Worm (Caenorhabditis elegans) whole organism, midembryonic: Measurements from ENCODE around the gene cest-34.

Source experiments
- T22C8.4 ChIP-seq: fragments of 200-800 bp; sonication (Bioruptor generic); IDR thresholded peaks from 2 replicates; pipeline ENCODE4 v1.3.6; 2022; ENCODE audit warnings: missing genetic modification characterization, missing compliant biosample characterization
- cog-1 ChIP-seq: sonication (generic microtip); optimal IDR thresholded peaks from 2 replicates; lab custom pipeline; 2016; ENCODE audit warnings: missing genetic modification characterization, missing compliant biosample characterization
- flt-1 ChIP-seq: fragments of 200-800 bp; sonication (Bioruptor generic); IDR thresholded peaks from 2 replicates; pipeline ENCODE4 v1.3.6; 2022; ENCODE audit warnings: missing genetic modification characterization, missing compliant biosample characterization
- klf-2 ChIP-seq: fragments of 200-800 bp; sonication (Bioruptor generic); conservative IDR thresholded peaks from 2 replicates; pipeline ENCODE4 v1.3.6; 2022; ENCODE audit warnings: missing genetic modification reagents, missing genetic modification characterization, missing compliant biosample characterization
- med-1 ChIP-seq: sonication (generic microtip); optimal IDR thresholded peaks from 2 replicates; lab custom pipeline; 2017; ENCODE audit warnings: missing genetic modification characterization, mild to moderate bottlenecking, missing compliant biosample characterization, antibody characterized with exemption, missing genetic modification reagents; ENCODE audit not compliant: insufficient read depth
- ref-1 ChIP-seq: fragments of 200-800 bp; sonication (Bioruptor generic); conservative IDR thresholded peaks from 2 replicates; pipeline ENCODE4 v1.3.6; 2022; ENCODE audit warnings: missing genetic modification reagents, missing genetic modification characterization, missing compliant biosample characterization
- tab-1 ChIP-seq: fragments of 200-800 bp; sonication (Bioruptor generic); IDR thresholded peaks from 2 replicates; pipeline ENCODE4 v1.3.6; 2022; ENCODE audit warnings: missing genetic modification characterization, missing compliant biosample characterization
- ztf-23 ChIP-seq: fragments of 200-800 bp; sonication (Bioruptor generic); IDR thresholded peaks from 2 replicates; pipeline ENCODE4 v1.3.6; 2022; ENCODE audit warnings: missing genetic modification reagents, missing genetic modification characterization, missing compliant biosample characterization
- ztf-29 ChIP-seq: fragments of 200-800 bp; sonication (Bioruptor generic); IDR thresholded peaks from 2 replicates; pipeline ENCODE4 v1.3.6; 2022; ENCODE audit warnings: missing genetic modification reagents, missing genetic modification characterization, missing compliant biosample characterization

Gene cest-34

DNA sequence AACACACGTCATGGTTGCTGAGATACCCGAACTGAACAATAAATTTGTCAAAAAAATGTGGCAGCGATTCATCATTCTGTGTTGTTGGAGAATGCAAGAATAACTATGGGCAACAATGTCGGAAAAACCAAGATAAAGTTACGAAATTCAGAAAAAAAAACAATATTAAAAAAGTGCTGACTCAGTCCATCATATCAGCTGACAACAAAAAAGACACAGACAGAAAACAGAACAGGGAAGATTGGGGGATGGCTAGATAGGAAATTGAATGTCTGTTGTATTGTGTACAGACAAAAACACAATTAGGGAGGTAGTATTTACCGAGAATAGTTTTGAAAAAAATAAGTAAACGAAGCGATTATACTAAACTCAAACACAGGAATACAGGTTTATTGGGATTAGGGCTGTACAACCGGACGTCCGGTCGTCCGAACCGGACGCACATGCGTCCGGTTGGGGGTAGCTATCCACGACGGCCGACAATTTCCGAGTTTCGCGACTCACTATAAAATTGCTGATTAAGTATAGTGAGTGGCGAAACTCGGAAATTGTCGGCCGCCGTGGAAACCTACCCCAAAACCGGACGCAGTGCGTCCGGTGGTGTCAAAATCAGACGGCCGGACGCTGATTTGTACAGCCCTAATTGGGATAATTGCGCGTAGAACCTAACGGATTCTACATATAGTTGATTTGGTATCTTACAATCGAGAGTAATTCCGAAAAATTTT, 18.9 kb upstream of the cest-34 start:
- no peak for TF ChIP-seq cog-1
- no peak for TF ChIP-seq ztf-29 (GFP tag; lab: Robert Waterston, UW)
- TF ChIP-seq flt-1 (GFP tag; lab: Robert Waterston, UW) = no peak
- TF ChIP-seq T22C8.4 (GFP tag; lab: Robert Waterston, UW) = no peak
- no peak for TF ChIP-seq tab-1
- no peak for TF ChIP-seq ref-1 (GFP tag; lab: Robert Waterston, UW)
- no peak for TF ChIP-seq med-1 (GFP tag; lab: Kevin White, UChicago)
- TF ChIP-seq ztf-23 (GFP tag; lab: Robert Waterston, UW) = no peak
- no peak for TF ChIP-seq klf-2 (GFP tag; lab: Robert Waterston, UW)

- TF ChIP-seq T22C8.4 (GFP tag; lab: Robert Waterston, UW) (no peak), med-1 (GFP tag; lab: Kevin White, UChicago) (no peak), cog-1 (no peak), ref-1 (GFP tag; lab: Robert Waterston, UW) (no peak), flt-1 (GFP tag; lab: Robert Waterston, UW) (no peak), ztf-23 (GFP tag; lab: Robert Waterston, UW) (no peak), ztf-29 (GFP tag; lab: Robert Waterston, UW) (no peak), tab-1 (no peak), klf-2 (GFP tag; lab: Robert Waterston, UW) (no peak)
Measured at ce11 chrV:6658765-6659164, 17.8 kb upstream of the cest-34 start.

ce11 chrV:6659533-6659932, 17.1 kb upstream of the cest-34 start:
- TF ChIP-seq T22C8.4 (GFP tag; lab: Robert Waterston, UW) (no peak), ref-1 (GFP tag; lab: Robert Waterston, UW) (no peak), ztf-29 (GFP tag; lab: Robert Waterston, UW) (no peak), med-1 (GFP tag; lab: Kevin White, UChicago) (no peak), cog-1 (no peak), tab-1 (no peak), ztf-23 (GFP tag; lab: Robert Waterston, UW) (no peak), klf-2 (GFP tag; lab: Robert Waterston, UW) (no peak), flt-1 (GFP tag; lab: Robert Waterston, UW) (no peak)

DNA sequence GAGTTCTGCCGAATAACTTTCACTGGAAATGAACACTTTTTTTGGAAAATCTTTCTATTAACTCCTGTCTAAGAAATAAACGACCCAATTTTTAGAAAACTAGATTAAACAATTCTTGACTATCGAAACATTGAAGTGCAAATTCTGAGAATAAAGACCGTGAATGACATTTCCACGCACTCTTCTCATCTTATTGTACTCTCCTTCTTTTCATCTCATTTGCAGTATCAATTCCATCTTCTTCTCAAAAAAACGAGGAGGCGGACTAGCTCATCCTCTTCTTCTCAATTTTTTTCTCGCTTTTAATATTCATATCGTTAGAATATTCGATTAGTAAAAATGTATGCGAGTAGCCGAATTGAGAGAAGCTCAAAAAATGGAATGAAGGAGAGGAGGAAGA, 14.9 kb upstream of the cest-34 start:
- TF ChIP-seq ztf-29 (GFP tag; lab: Robert Waterston, UW) = no peak
- no peak for TF ChIP-seq cog-1
- no peak for TF ChIP-seq ref-1 (GFP tag; lab: Robert Waterston, UW)

DNA sequence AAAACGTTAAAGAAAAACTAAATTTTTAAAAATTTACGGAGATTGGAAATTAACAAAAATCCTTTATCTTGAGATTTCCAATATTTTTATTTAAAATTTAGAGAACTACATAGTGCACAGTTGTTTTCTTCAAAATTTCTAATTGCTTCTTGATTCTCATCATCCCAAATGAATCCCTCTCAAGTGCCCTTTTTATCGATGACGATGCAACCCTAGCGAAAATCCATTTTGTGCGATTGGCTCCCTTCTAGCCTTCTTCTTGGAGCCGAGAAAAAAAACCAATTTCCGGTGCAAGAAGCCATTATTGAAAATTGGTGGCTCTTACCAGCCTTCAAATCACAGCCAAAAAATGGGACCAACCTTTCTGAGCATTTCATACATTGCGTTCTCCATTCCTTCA, 14.1 kb upstream of the cest-34 start:
- no peak for TF ChIP-seq ztf-23 (GFP tag; lab: Robert Waterston, UW)
- no peak for TF ChIP-seq T22C8.4 (GFP tag; lab: Robert Waterston, UW)
- no peak for TF ChIP-seq tab-1
- no peak for TF ChIP-seq cog-1
- no peak for TF ChIP-seq klf-2 (GFP tag; lab: Robert Waterston, UW)
- TF ChIP-seq ref-1 (GFP tag; lab: Robert Waterston, UW) = no peak
- TF ChIP-seq flt-1 (GFP tag; lab: Robert Waterston, UW) = no peak
- TF ChIP-seq med-1 (GFP tag; lab: Kevin White, UChicago) = no peak
- no peak for TF ChIP-seq ztf-29 (GFP tag; lab: Robert Waterston, UW)

DNA sequence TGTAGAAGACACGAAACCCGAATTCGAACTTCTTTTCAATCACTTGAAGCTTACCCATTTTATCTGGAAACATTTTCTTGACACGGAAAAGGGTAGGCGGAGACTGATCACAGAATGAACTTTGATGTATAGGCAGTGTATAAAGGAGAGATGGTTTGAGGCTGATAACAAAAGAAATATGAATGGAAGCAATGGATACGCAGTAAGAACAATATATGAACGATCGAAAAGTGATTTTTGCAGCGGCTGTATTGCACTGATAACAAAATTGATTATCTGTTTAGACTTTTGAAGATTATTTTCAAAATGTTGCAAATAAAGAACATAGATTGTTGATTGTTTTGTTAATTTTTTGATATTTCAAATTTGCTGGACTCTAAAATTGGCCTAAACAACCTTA, 10.8 kb upstream of the cest-34 start, which contains the start of gene pmp-5:
TSS of gene pmp-5 (minus strand) at position 63 of the 400 bp plus-strand sequence.
- TF ChIP-seq ztf-29 (GFP tag; lab: Robert Waterston, UW) (no peak), flt-1 (GFP tag; lab: Robert Waterston, UW) (no peak), ztf-23 (GFP tag; lab: Robert Waterston, UW) (no peak)

DNA sequence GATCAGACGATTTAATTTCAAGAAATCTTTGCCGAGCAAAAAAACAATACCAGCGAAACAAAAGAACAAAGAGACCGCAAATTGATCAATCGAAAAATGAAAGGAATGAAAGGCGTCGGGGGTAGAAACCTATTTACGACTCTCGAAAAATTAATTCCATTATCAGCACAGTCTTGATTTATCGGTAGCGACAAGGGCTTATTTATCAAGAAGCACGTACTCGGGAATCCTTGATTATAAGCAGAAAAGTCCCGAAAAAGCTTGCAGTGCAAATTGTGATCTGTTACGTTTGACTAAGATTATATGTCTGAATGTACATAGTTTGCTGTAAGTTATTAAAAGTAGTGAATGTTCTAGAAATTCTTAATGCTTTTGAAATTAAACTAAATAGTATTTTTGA, 10.0 kb upstream of the cest-34 start:
- TF ChIP-seq med-1 (GFP tag; lab: Kevin White, UChicago) = no peak
- TF ChIP-seq cog-1 = no peak
- no peak for TF ChIP-seq ztf-23 (GFP tag; lab: Robert Waterston, UW)
- TF ChIP-seq ref-1 (GFP tag; lab: Robert Waterston, UW) = no peak
- TF ChIP-seq tab-1 = no peak
- no peak for TF ChIP-seq flt-1 (GFP tag; lab: Robert Waterston, UW)
- no peak for TF ChIP-seq klf-2 (GFP tag; lab: Robert Waterston, UW)
- TF ChIP-seq T22C8.4 (GFP tag; lab: Robert Waterston, UW) = no peak
- no peak for TF ChIP-seq ztf-29 (GFP tag; lab: Robert Waterston, UW)

- TF ChIP-seq flt-1 (GFP tag; lab: Robert Waterston, UW) (no peak), ztf-29 (GFP tag; lab: Robert Waterston, UW) (no peak), tab-1 (no peak), cog-1 (no peak), T22C8.4 (GFP tag; lab: Robert Waterston, UW) (no peak), ztf-23 (GFP tag; lab: Robert Waterston, UW) (no peak), klf-2 (GFP tag; lab: Robert Waterston, UW) (no peak), med-1 (GFP tag; lab: Kevin White, UChicago) (no peak), ref-1 (GFP tag; lab: Robert Waterston, UW) (no peak)
Measured at ce11 chrV:6668741-6669140, 7.9 kb upstream of the cest-34 start, which contains the start of gene str-180. Gene str-180 (minus strand): TSS chrV:6668841.

DNA sequence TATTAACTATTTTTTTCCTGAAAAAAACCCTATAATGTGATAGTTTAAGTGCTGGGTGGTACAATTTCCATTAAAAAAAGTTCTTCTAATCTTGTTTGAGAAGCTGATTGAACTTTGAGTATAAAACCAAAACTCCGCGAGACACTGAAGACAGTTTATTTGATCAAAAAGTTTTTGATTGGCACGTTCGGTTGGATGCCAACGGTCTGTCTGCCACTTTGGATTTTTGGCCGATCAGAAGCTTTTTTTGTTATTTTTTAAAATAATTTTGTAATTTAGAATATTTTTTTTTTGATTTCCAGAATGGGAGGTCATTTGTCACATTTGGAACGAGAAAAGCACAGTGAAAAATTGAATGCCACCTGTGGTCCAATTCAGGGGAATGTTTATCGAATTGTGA, 7.1 kb upstream of the cest-34 start, which contains the start of gene cest-28:
TSS of gene cest-28 (plus strand) at position 301 of the 400 bp plus-strand sequence.
- TF ChIP-seq klf-2 (GFP tag; lab: Robert Waterston, UW) (no peak), ztf-23 (GFP tag; lab: Robert Waterston, UW) (no peak), med-1 (GFP tag; lab: Kevin White, UChicago) (no peak), ztf-29 (GFP tag; lab: Robert Waterston, UW) (no peak), flt-1 (GFP tag; lab: Robert Waterston, UW) (no peak), cog-1 (no peak), T22C8.4 (GFP tag; lab: Robert Waterston, UW) (no peak), tab-1 (no peak), ref-1 (GFP tag; lab: Robert Waterston, UW) (no peak)
